Fruit fly (Drosophila melanogaster) whole organism, embryonic: ENCODE results near the gene Obp83ef.

Source experiments
- CG10543 ChIP-seq: fragments of 200-800 bp; sonication (Bioruptor generic); optimal IDR thresholded peaks from 3 replicates; lab custom pipeline; 2017; ENCODE audit warnings: missing biosample characterization, mild to moderate bottlenecking, missing genetic modification characterization, moderate library complexity
- CG1647 ChIP-seq: fragments of 200-800 bp; sonication (Bioruptor generic); optimal IDR thresholded peaks from 3 replicates; lab custom pipeline; 2016; ENCODE audit warnings: missing biosample characterization, missing genetic modification characterization
- CG18764 ChIP-seq: fragments of 200-800 bp; sonication (Bioruptor generic); optimal IDR thresholded peaks from 3 replicates; lab custom pipeline; 2016; ENCODE audit warnings: missing biosample characterization, missing genetic modification characterization
- CG2129 ChIP-seq: fragments of 200-800 bp; sonication (Bioruptor generic); IDR thresholded peaks from 2 replicates; pipeline ENCODE4 v1.3.6; 2022; ENCODE audit warnings: missing biosample characterization, missing genetic modification characterization; ENCODE audit not compliant: partially characterized antibody
- CG9727 ChIP-seq: fragments of 200-800 bp; sonication (Bioruptor generic); optimal IDR thresholded peaks from 3 replicates; lab custom pipeline; 2017; ENCODE audit warnings: missing biosample characterization, mild to moderate bottlenecking, missing genetic modification characterization
- Jarid2 ChIP-seq: fragments of 200-800 bp; sonication (Bioruptor generic); optimal IDR thresholded peaks from 3 replicates; lab custom pipeline; 2017; ENCODE audit warnings: mild to moderate bottlenecking, missing biosample characterization, missing genetic modification reagents, missing genetic modification characterization
- maf-S ChIP-seq: fragments of 200-800 bp; sonication (Bioruptor generic); optimal IDR thresholded peaks from 2 replicates; lab custom pipeline; 2016; ENCODE audit warnings: missing biosample characterization, missing genetic modification characterization
- slou ChIP-seq: fragments of 200-800 bp; sonication (Bioruptor generic); optimal IDR thresholded peaks from 3 replicates; lab custom pipeline; 2016; ENCODE audit warnings: missing biosample characterization, missing genetic modification characterization
- tx ChIP-seq: fragments of 200-800 bp; sonication (Bioruptor generic); optimal IDR thresholded peaks from 2 replicates; lab custom pipeline; 2016; ENCODE audit warnings: missing biosample characterization, missing genetic modification characterization

DNA sequence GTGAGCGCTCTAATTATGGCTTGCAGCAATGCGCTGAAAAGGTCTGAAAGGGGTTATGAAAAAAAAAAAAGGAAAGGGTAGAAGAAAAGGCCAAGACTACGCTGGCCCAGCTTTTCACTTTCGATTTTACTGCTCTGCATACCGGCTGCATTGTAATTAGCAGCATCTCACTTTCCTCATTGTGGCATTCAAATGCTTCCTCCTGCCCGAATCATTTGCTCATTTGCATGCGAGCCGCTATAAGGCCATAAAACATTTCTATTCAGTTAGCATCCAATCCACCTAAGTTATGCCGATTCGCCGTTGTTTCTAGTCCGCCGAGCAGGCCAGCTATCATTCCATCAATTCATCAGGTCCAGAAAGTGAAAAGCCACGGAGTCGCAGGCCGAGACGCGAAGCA, 42.7 kb upstream of the Obp83ef start:
- TF ChIP-seq Jarid2 (GFP tag; lab: Kevin White, UChicago): no peak
- TF ChIP-seq maf-S: no peak
- TF ChIP-seq tx (GFP tag; lab: Kevin White, UChicago): no peak
- no peak for TF ChIP-seq CG9727 (GFP tag; lab: Kevin White, UChicago)
- TF ChIP-seq CG2129 (GFP tag; lab: Robert Waterston, UW): no peak
- no peak for TF ChIP-seq CG18764 (GFP tag; lab: Kevin White, UChicago)
- TF ChIP-seq CG1647 (GFP tag; lab: Kevin White, UChicago): no peak
- no peak for TF ChIP-seq slou
- TF ChIP-seq CG10543 (GFP tag; lab: Kevin White, UChicago): no peak
